Fruit fly (Drosophila melanogaster) Kc167 (cell line): ENCODE results near the gene boss.

Source experiments
- Sin3A ChIP-seq: fragments of >200 bp; optimal IDR thresholded peaks from 2 replicates; lab custom pipeline; 2018; ENCODE audit warnings: missing external identifiers
- h ChIP-seq: fragments of >200 bp; optimal IDR thresholded peaks from 3 replicates; lab custom pipeline; 2018; ENCODE audit warnings: missing external identifiers
- insv ChIP-seq: fragments of >200 bp; optimal IDR thresholded peaks from 3 replicates; lab custom pipeline; 2018; ENCODE audit warnings: missing external identifiers
- psq ChIP-seq: fragments of >200 bp; optimal IDR thresholded peaks from 2 replicates; lab custom pipeline; 2017; ENCODE audit warnings: missing external identifiers
- ttk ChIP-seq: sonication (Bioruptor generic); optimal IDR thresholded peaks from 2 replicates; lab custom pipeline; 2017; ENCODE audit warnings: missing external identifiers

dm6 chr3R:26007964-26008868, 46.4 kb downstream of the boss start:
- no peak for TF ChIP-seq psq (lab: Kevin White, UChicago)
- TF ChIP-seq Sin3A (lab: Kevin White, UChicago) = no peak
- no peak for TF ChIP-seq ttk (lab: Kevin White, UChicago)
- no peak for TF ChIP-seq insv (lab: Kevin White, UChicago)
- no peak for TF ChIP-seq h (lab: Kevin White, UChicago)
